Worm (Caenorhabditis elegans): Measurements from ENCODE around the gene C28G1.2.

DNA sequence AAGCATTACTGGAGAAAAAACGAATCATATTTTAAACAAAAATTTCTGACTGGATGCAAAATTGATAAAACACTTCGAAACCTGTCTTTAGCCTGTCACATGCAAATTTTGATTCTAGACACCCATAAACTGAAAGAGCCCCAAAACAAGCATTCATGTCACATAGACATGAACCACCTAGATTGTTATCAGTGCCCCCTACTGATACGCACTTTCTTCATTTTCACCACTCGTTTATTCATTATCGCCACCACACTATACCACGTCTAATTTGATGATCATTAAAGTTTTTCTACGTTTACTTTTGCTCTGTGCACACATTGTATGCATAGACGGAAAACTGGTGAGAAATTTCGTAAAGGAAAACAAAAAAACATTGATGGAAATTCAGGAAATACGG is 23.9 kb upstream of the C28G1.2 start, which contains the start of gene cnnm-2:
- no peak for TF ChIP-seq nhr-6 (tag; optimal IDR thresholded peaks at IDR 0.05)
- no peak for TF ChIP-seq unc-39 (tag; optimal IDR thresholded peaks at IDR 0.05)
- TF ChIP-seq F13H6.1 (tag; optimal IDR thresholded peaks at IDR 0.05) = no peak
- TF ChIP-seq lsy-2 (tag; optimal IDR thresholded peaks at IDR 0.05) = no peak
- TF ChIP-seq zag-1 (tag; optimal IDR thresholded peaks at IDR 0.05) = no peak
- TF ChIP-seq ztf-11 (tag; optimal IDR thresholded peaks at IDR 0.05) = no peak
- no peak for TF ChIP-seq snpc-4 (tag; optimal IDR thresholded peaks at IDR 0.05)
- TF ChIP-seq mab-5 (tag; optimal IDR thresholded peaks at IDR 0.05) = no peak
- TF ChIP-seq aly-2 (tag; optimal IDR thresholded peaks at IDR 0.05) = no peak
- no peak for TF ChIP-seq ama-1 (optimal IDR thresholded peaks at IDR 0.05)
- no peak for TF ChIP-seq elt-3 (tag; optimal IDR thresholded peaks at IDR 0.05)
- TF ChIP-seq lin-39 (tag; optimal IDR thresholded peaks at IDR 0.05) = no peak
- TF ChIP-seq R02D3.7 (tag; optimal IDR thresholded peaks at IDR 0.05) = no peak
- no peak for TF ChIP-seq mdl-1 (tag; optimal IDR thresholded peaks at IDR 0.05)
